Worm (Caenorhabditis elegans) whole organism, L2 larva: ENCODE data around the gene dnc-2.
A peak's percentile ranks its signal among the peaks of the same experiment; 100 is the strongest.

Experiments used
- C34F6.9 ChIP-seq: fragments of 150-350 bp; optimal IDR thresholded peaks from 2 replicates; lab custom pipeline; 2014; ENCODE audit warnings: missing biosample characterization, missing genetic modification characterization
- F13H6.1 ChIP-seq: sonication (generic microtip); optimal IDR thresholded peaks from 2 replicates; lab custom pipeline; 2016; ENCODE audit warnings: missing genetic modification characterization, missing compliant biosample characterization
- R02D3.7 ChIP-seq: fragments of 150-350 bp; optimal IDR thresholded peaks from 2 replicates; lab custom pipeline; 2014; ENCODE audit warnings: missing biosample characterization, missing genetic modification characterization
- Y55F3AM.14 ChIP-seq: fragments of 200-800 bp; sonication (Bioruptor generic); optimal IDR thresholded peaks from 2 replicates; lab custom pipeline; 2018; ENCODE audit warnings: mild to moderate bottlenecking, missing genetic modification characterization, missing compliant biosample characterization
- aly-2 ChIP-seq: fragments of 150-350 bp; optimal IDR thresholded peaks from 2 replicates; lab custom pipeline; 2014; ENCODE audit warnings: missing biosample characterization, missing genetic modification characterization
- ama-1 ChIP-seq: fragments of 150-350 bp; optimal IDR thresholded peaks from 2 replicates; lab custom pipeline; 2018; ENCODE audit warnings: inconsistent platforms
- blmp-1 ChIP-seq: sonication (generic microtip); optimal IDR thresholded peaks from 2 replicates; lab custom pipeline; 2017; ENCODE audit warnings: missing genetic modification characterization, mild to moderate bottlenecking, missing compliant biosample characterization, antibody characterized with exemption, moderate library complexity; ENCODE audit not compliant: insufficient read depth
- crh-2 ChIP-seq: sonication (generic microtip); optimal IDR thresholded peaks from 2 replicates; lab custom pipeline; 2017; ENCODE audit warnings: missing biosample characterization, missing genetic modification characterization
- dmd-4 ChIP-seq: sonication (generic microtip); optimal IDR thresholded peaks from 2 replicates; lab custom pipeline; 2017; ENCODE audit warnings: missing biosample characterization, missing genetic modification characterization
- egl-27 ChIP-seq: sonication (generic microtip); optimal IDR thresholded peaks from 3 replicates; lab custom pipeline; 2017; ENCODE audit warnings: missing biosample characterization, missing genetic modification reagents, missing genetic modification characterization
- elt-1 ChIP-seq: fragments of 150-350 bp; optimal IDR thresholded peaks from 2 replicates; lab custom pipeline; 2014; ENCODE audit warnings: missing biosample characterization, missing genetic modification characterization
- elt-3 ChIP-seq: sonication (generic microtip); optimal IDR thresholded peaks from 2 replicates; lab custom pipeline; 2017; ENCODE audit warnings: missing biosample characterization, missing genetic modification characterization
- fos-1 ChIP-seq: fragments of 150-350 bp; optimal IDR thresholded peaks from 2 replicates; lab custom pipeline; 2014; ENCODE audit warnings: missing biosample characterization, missing genetic modification characterization
- gmeb-1 ChIP-seq: fragments of 150-350 bp; optimal IDR thresholded peaks from 2 replicates; lab custom pipeline; 2014; ENCODE audit warnings: missing biosample characterization, missing genetic modification characterization
- lin-11 ChIP-seq: fragments of 150-350 bp; sonication (generic microtip); optimal IDR thresholded peaks from 2 replicates; lab custom pipeline; 2014; ENCODE audit warnings: missing biosample characterization, missing genetic modification characterization, inconsistent platforms, mixed read lengths
- lin-13 ChIP-seq: fragments of 150-350 bp; optimal IDR thresholded peaks from 2 replicates; lab custom pipeline; 2014; ENCODE audit warnings: missing biosample characterization, missing genetic modification reagents, missing genetic modification characterization
- lsy-2 ChIP-seq, 2 experiments: fragments of 150-350 bp in 1 of 2; sonication (generic microtip) in 1 of 2; optimal IDR thresholded peaks; 2 replicates each; lab custom pipeline; 2014 to 2017; ENCODE audit warnings: missing biosample characterization in 2 of 2, missing genetic modification characterization in 2 of 2
- mab-5 ChIP-seq: fragments of 150-350 bp; optimal IDR thresholded peaks from 2 replicates; lab custom pipeline; 2014; ENCODE audit warnings: missing biosample characterization, missing genetic modification characterization
- mbf-1 ChIP-seq: sonication (generic microtip); optimal IDR thresholded peaks from 2 replicates; lab custom pipeline; 2017; ENCODE audit warnings: missing biosample characterization, missing genetic modification characterization
- mdl-1 ChIP-seq, 2 experiments: fragments of 150-350 bp in 1 of 2; sonication (generic microtip) in 1 of 2; optimal IDR thresholded peaks; 2 replicates each; lab custom pipeline; 2017; ENCODE audit warnings: missing biosample characterization in 2 of 2, missing genetic modification characterization in 2 of 2
- nhr-10 ChIP-seq: sonication (generic microtip); optimal IDR thresholded peaks from 2 replicates; lab custom pipeline; 2017; ENCODE audit warnings: missing biosample characterization, missing genetic modification characterization
- nhr-12 ChIP-seq: fragments of 150-350 bp; optimal IDR thresholded peaks from 2 replicates; lab custom pipeline; 2014; ENCODE audit warnings: missing biosample characterization, missing genetic modification characterization
- nhr-129 ChIP-seq: fragments of 150-350 bp; optimal IDR thresholded peaks from 2 replicates; lab custom pipeline; 2014; ENCODE audit warnings: missing biosample characterization, missing genetic modification characterization
- nhr-21 ChIP-seq: fragments of 150-350 bp; optimal IDR thresholded peaks from 2 replicates; lab custom pipeline; 2014; ENCODE audit warnings: missing biosample characterization, missing genetic modification characterization
- nhr-23 ChIP-seq: fragments of 150-350 bp; optimal IDR thresholded peaks from 2 replicates; lab custom pipeline; 2014; ENCODE audit warnings: missing biosample characterization, missing genetic modification reagents, missing genetic modification characterization
- nhr-237 ChIP-seq: fragments of 150-350 bp; optimal IDR thresholded peaks from 2 replicates; lab custom pipeline; 2014; ENCODE audit warnings: missing biosample characterization, missing genetic modification characterization
- nhr-25 ChIP-seq: fragments of 150-350 bp; sonication (generic microtip); optimal IDR thresholded peaks from 3 replicates; lab custom pipeline; 2014; ENCODE audit warnings: missing biosample characterization, missing genetic modification characterization
- peb-1 ChIP-seq: fragments of 150-350 bp; optimal IDR thresholded peaks from 2 replicates; lab custom pipeline; 2014; ENCODE audit warnings: missing biosample characterization, missing genetic modification characterization
- sem-4 ChIP-seq: fragments of 150-350 bp; optimal IDR thresholded peaks from 2 replicates; lab custom pipeline; 2014; ENCODE audit warnings: missing biosample characterization, missing genetic modification reagents, missing genetic modification characterization
- skn-1 ChIP-seq: sonication (generic microtip); optimal IDR thresholded peaks from 2 replicates; lab custom pipeline; 2017; ENCODE audit warnings: missing biosample characterization, missing genetic modification characterization
- sma-3 ChIP-seq: sonication (generic microtip); optimal IDR thresholded peaks from 2 replicates; lab custom pipeline; 2016; ENCODE audit warnings: missing genetic modification reagents, missing genetic modification characterization, missing compliant biosample characterization
- sma-9 ChIP-seq, 2 experiments: fragments of 150-350 bp in 1 of 2; sonication (generic microtip) in 1 of 2; optimal IDR thresholded peaks; 2 replicates each; lab custom pipeline; 2014 to 2016; ENCODE audit warnings: missing genetic modification characterization in 2 of 2, mild to moderate bottlenecking in 1 of 2, missing biosample characterization in 1 of 2, missing compliant biosample characterization in 1 of 2, missing genetic modification reagents in 1 of 2, moderate library complexity in 1 of 2
- snpc-4 ChIP-seq: fragments of 150-350 bp; optimal IDR thresholded peaks from 2 replicates; lab custom pipeline; 2014; ENCODE audit warnings: missing biosample characterization, missing genetic modification characterization
- unc-55 ChIP-seq: fragments of 150-350 bp; sonication (generic microtip); optimal IDR thresholded peaks from 3 replicates; lab custom pipeline; 2014; ENCODE audit warnings: missing biosample characterization, missing genetic modification reagents, missing genetic modification characterization
- ztf-1 ChIP-seq: fragments of 200-800 bp; sonication (Bioruptor generic); conservative IDR thresholded peaks from 2 replicates; pipeline ENCODE4 v1.3.6; 2022; ENCODE audit warnings: missing genetic modification characterization, missing compliant biosample characterization
- ztf-4 ChIP-seq: fragments of 150-350 bp; optimal IDR thresholded peaks from 2 replicates; lab custom pipeline; 2014; ENCODE audit warnings: missing biosample characterization, missing genetic modification characterization

dnc-2 gene

DNA sequence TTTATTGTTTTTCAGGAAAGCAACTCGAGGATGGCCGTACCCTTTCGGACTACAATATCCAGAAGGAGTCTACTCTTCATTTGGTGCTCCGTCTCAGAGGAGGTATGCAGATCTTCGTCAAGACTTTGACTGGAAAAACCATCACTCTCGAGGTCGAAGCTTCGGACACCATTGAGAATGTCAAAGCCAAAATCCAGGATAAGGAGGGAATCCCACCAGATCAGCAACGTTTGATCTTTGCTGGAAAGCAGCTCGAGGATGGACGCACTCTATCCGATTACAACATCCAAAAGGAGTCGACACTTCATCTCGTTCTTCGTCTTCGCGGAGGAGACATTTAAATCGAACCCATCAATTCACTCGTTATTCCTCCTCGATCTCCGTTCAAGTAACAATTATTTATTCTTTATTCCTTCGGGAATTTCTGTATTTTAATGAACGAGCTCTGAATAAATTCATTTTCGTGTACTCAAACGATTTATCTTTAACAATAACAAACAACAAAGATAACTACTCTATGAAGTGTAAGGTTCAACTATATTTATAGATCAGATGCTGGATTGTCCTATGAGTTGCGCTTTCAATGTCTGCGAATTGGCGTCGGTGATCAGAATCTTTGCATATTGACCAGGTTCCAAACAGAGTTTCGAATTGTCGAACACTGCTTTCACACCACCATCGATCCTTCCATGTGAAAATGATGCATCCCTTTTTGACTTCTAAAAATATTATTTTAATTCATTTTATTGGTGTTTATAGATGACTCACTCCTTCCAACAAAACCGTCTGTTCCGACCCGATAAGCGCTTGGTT is 18.0 kb upstream of the dnc-2 start (continued):
- TF ChIP-seq ama-1 (lab: Kevin White, UChicago), result peak; percentile 87
- TF ChIP-seq sem-4, result peak; percentile 50
- TF ChIP-seq C34F6.9 (tag; lab: Kevin White, UChicago), result peak; percentile 14
- peak; percentile 63 for TF ChIP-seq sma-3 (GFP tag; lab: Kevin White, UChicago)
- TF ChIP-seq egl-27 (tag; lab: Kevin White, UChicago), result no peak
- peak; percentile 11 for TF ChIP-seq unc-55 (GFP tag; lab: Kevin White, UChicago)
- no peak for TF ChIP-seq R02D3.7 (tag; lab: Kevin White, UChicago)
- TF ChIP-seq nhr-25 (tag; lab: Kevin White, UChicago), result peak; percentile 62

DNA sequence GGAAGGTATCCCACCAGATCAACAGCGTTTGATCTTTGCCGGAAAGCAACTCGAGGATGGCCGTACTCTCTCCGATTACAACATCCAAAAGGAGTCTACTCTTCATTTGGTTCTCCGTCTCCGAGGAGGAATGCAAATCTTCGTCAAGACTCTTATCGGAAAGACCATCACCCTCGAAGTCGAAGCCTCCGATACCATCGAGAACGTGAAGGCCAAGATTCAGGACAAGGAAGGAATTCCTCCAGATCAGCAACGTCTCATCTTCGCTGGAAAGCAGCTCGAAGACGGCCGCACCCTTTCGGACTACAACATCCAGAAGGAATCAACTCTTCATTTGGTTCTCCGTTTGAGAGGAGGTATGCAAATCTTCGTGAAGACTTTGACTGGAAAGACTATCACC is 16.5 kb upstream of the dnc-2 start:
- TF ChIP-seq elt-1 (tag; lab: Kevin White, UChicago), result no peak
- TF ChIP-seq nhr-12 (tag; lab: Kevin White, UChicago), result no peak
- TF ChIP-seq R02D3.7 (tag; lab: Kevin White, UChicago), result no peak
- no peak for TF ChIP-seq nhr-129 (tag; lab: Kevin White, UChicago)
- no peak for TF ChIP-seq mbf-1 (tag; lab: Kevin White, UChicago)
- no peak for TF ChIP-seq F13H6.1
- TF ChIP-seq mab-5, result no peak
- no peak for TF ChIP-seq snpc-4 (tag; lab: Kevin White, UChicago)
- no peak for TF ChIP-seq elt-3 (tag; lab: Kevin White, UChicago)
- TF ChIP-seq, all 48 proteins: peak for 0

DNA sequence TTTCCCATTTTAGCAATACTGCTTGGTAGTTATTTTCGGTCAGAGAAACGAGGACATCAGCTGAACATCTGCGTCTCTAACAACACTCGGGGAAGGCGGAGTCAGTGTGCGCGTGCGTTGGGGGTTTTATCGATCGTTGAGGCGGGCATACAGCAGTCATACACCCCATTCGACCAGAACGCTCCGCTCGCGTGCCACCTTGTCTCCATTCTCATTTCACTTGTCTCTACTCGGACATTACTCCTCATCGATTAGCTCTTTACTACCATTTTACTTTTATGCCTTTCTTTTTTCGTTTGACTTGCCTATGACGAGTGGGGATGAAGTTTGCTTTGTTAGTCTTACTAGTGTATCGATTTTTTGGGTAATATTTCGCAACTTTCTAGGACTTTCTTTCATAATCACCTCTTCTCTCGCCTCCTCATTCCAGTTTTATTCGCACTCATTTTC is 15.0 kb upstream of the dnc-2 start:
- TF ChIP-seq fos-1 (tag; lab: Kevin White, UChicago) (peak; percentile 73), F13H6.1 (peak; percentile 40), nhr-23 (no peak), gmeb-1 (peak; percentile 35), C34F6.9 (tag; lab: Kevin White, UChicago) (peak; percentile 82), aly-2 (tag; lab: Kevin White, UChicago) (no peak), lsy-2 (tag; optimal IDR thresholded peaks at IDR 0.05; lab: Kevin White, UChicago) (peak; percentile 25 to 70), elt-3 (tag; lab: Kevin White, UChicago) (no peak), ztf-1 (GFP tag; lab: Robert Waterston, UW) (0 out of 2 replicates have a peak, but pooled peaks have one; percentile 65), snpc-4 (tag; lab: Kevin White, UChicago) (peak; percentile 48), nhr-10 (tag; lab: Kevin White, UChicago) (no peak), lin-13 (GFP tag; lab: Kevin White, UChicago) (peak; percentile 60), nhr-25 (tag; lab: Kevin White, UChicago) (peak; percentile 72), mdl-1 (tag; optimal IDR thresholded peaks at IDR 0.05; lab: Kevin White, UChicago) (peak; percentile 86 to 95), blmp-1 (tag; lab: Kevin White, UChicago) (peak; percentile 68), mab-5 (peak; percentile 14), ztf-4 (tag; lab: Kevin White, UChicago) (peak; percentile 75), lin-11 (tag; lab: Kevin White, UChicago) (peak; percentile 78), nhr-237 (no peak), nhr-12 (tag; lab: Kevin White, UChicago) (no peak), egl-27 (tag; lab: Kevin White, UChicago) (peak; percentile 52), ama-1 (lab: Kevin White, UChicago) (peak; percentile 98), unc-55 (GFP tag; lab: Kevin White, UChicago) (peak; percentile 75), nhr-129 (tag; lab: Kevin White, UChicago) (peak; percentile 96), peb-1 (tag; lab: Kevin White, UChicago) (peak; percentile 9), sma-9 (GFP tag; optimal IDR thresholded peaks at IDR 0.05; lab: Kevin White, UChicago) (peak; percentile 67), sma-9 (tag; optimal IDR thresholded peaks at IDR 0.05; lab: Kevin White, UChicago) (no peak), sma-3 (GFP tag; lab: Kevin White, UChicago) (peak; percentile 56), nhr-21 (tag; lab: Kevin White, UChicago) (peak; percentile 66), skn-1 (tag; lab: Kevin White, UChicago) (peak; percentile 56), crh-2 (tag; lab: Kevin White, UChicago) (peak; percentile 63), sem-4 (peak; percentile 80), dmd-4 (no peak), Y55F3AM.14 (GFP tag; lab: Kevin White, UChicago) (no peak)
